Worm (Caenorhabditis elegans) whole organism, young adult: ENCODE data around the gene F23D12.4.
A peak's percentile ranks its signal among the peaks of the same experiment; 100 is the strongest.

Source experiments
- B0019.2 ChIP-seq: fragments of 200-800 bp; sonication (Bioruptor generic); conservative IDR thresholded peaks from 2 replicates; pipeline ENCODE4 v1.3.6; 2022; ENCODE audit warnings: missing genetic modification reagents, missing genetic modification characterization, missing compliant biosample characterization
- B0261.1 ChIP-seq: sonication (generic microtip); optimal IDR thresholded peaks from 2 replicates; lab custom pipeline; 2016; ENCODE audit warnings: mild to moderate bottlenecking, missing genetic modification characterization, moderate library complexity, missing compliant biosample characterization
- C06A6.2 ChIP-seq: fragments of 200-800 bp; sonication (Bioruptor generic); conservative IDR thresholded peaks from 2 replicates; pipeline ENCODE4 v1.3.6; 2022; ENCODE audit warnings: missing genetic modification characterization, missing compliant biosample characterization
- C17E4.6 ChIP-seq: fragments of 200-800 bp; sonication (Bioruptor generic); IDR thresholded peaks from 2 replicates; pipeline ENCODE4 v1.3.6; 2022; ENCODE audit warnings: missing genetic modification reagents, missing genetic modification characterization, missing compliant biosample characterization
- D2030.7 ChIP-seq: fragments of 200-800 bp; sonication (Bioruptor generic); IDR thresholded peaks from 2 replicates; pipeline ENCODE4 v1.3.6; 2022; ENCODE audit warnings: missing genetic modification reagents, missing genetic modification characterization, missing compliant biosample characterization
- F52B5.7 ChIP-seq: sonication (generic microtip); optimal IDR thresholded peaks from 2 replicates; lab custom pipeline; 2016; ENCODE audit warnings: mild to moderate bottlenecking, missing genetic modification characterization, missing compliant biosample characterization
- F57C9.4 ChIP-seq: sonication (generic microtip); optimal IDR thresholded peaks from 2 replicates; lab custom pipeline; 2017; ENCODE audit warnings: mild to moderate bottlenecking, missing genetic modification characterization, missing compliant biosample characterization
- T07F8.4 ChIP-seq: sonication (generic microtip); optimal IDR thresholded peaks from 2 replicates; lab custom pipeline; 2016; ENCODE audit warnings: mild to moderate bottlenecking, missing genetic modification characterization, moderate library complexity, missing compliant biosample characterization
- T26A5.8 ChIP-seq: sonication (generic microtip); optimal IDR thresholded peaks from 2 replicates; lab custom pipeline; 2016; ENCODE audit warnings: missing genetic modification characterization, missing compliant biosample characterization
- Y95B8A.8 ChIP-seq: fragments of 200-800 bp; sonication (Bioruptor generic); IDR thresholded peaks from 2 replicates; pipeline ENCODE4 v1.3.6; 2022; ENCODE audit warnings: missing genetic modification reagents, missing genetic modification characterization, missing compliant biosample characterization
- ZK185.1 ChIP-seq: sonication (generic microtip); optimal IDR thresholded peaks from 2 replicates; lab custom pipeline; 2016; ENCODE audit warnings: mild to moderate bottlenecking, missing genetic modification characterization, missing compliant biosample characterization; ENCODE audit not compliant: poor library complexity, severe bottlenecking
- athp-1 ChIP-seq: sonication (generic microtip); optimal IDR thresholded peaks from 2 replicates; lab custom pipeline; 2017; ENCODE audit warnings: mild to moderate bottlenecking, missing genetic modification characterization, missing compliant biosample characterization
- attf-3 ChIP-seq: fragments of 200-800 bp; sonication (Bioruptor generic); conservative IDR thresholded peaks from 2 replicates; pipeline ENCODE4 v1.3.6; 2022; ENCODE audit warnings: missing genetic modification reagents, missing genetic modification characterization, missing compliant biosample characterization
- ceh-79 ChIP-seq: sonication (generic microtip); optimal IDR thresholded peaks from 2 replicates; lab custom pipeline; 2017; ENCODE audit warnings: mild to moderate bottlenecking, missing genetic modification characterization, missing compliant biosample characterization
- ceh-91 ChIP-seq: fragments of 200-800 bp; sonication (Bioruptor generic); IDR thresholded peaks from 2 replicates; pipeline ENCODE4 v1.3.6; 2022; ENCODE audit warnings: missing genetic modification reagents, missing genetic modification characterization, missing compliant biosample characterization
- chd-7 ChIP-seq: sonication (generic microtip); optimal IDR thresholded peaks from 2 replicates; lab custom pipeline; 2016; ENCODE audit warnings: mild to moderate bottlenecking, missing genetic modification characterization, moderate library complexity, missing compliant biosample characterization
- egrh-3 ChIP-seq: fragments of 200-800 bp; sonication (Bioruptor generic); IDR thresholded peaks from 2 replicates; pipeline ENCODE4 v1.3.6; 2022; ENCODE audit warnings: missing genetic modification reagents, missing genetic modification characterization, missing compliant biosample characterization
- ekl-4 ChIP-seq: fragments of 200-800 bp; sonication (Bioruptor generic); IDR thresholded peaks from 2 replicates; pipeline ENCODE4 v1.3.6; 2022; ENCODE audit warnings: missing genetic modification reagents, missing genetic modification characterization, missing compliant biosample characterization
- ets-4 ChIP-seq: fragments of 200-800 bp; sonication (Bioruptor generic); optimal IDR thresholded peaks from 2 replicates; lab custom pipeline; 2018; ENCODE audit warnings: mild to moderate bottlenecking, missing genetic modification characterization, missing compliant biosample characterization
- fkh-3 ChIP-seq: sonication (generic microtip); optimal IDR thresholded peaks from 2 replicates; lab custom pipeline; 2016; ENCODE audit warnings: mild to moderate bottlenecking, missing genetic modification characterization, missing compliant biosample characterization
- gei-17 ChIP-seq: fragments of 200-800 bp; sonication (Bioruptor generic); optimal IDR thresholded peaks from 2 replicates; lab custom pipeline; 2018; ENCODE audit warnings: mild to moderate bottlenecking, missing genetic modification characterization, missing compliant biosample characterization
- hlh-26 ChIP-seq: fragments of 200-800 bp; sonication (Bioruptor generic); conservative IDR thresholded peaks from 2 replicates; pipeline ENCODE4 v1.3.6; 2022; ENCODE audit warnings: missing genetic modification reagents, missing genetic modification characterization, missing compliant biosample characterization
- hmg-1.2 ChIP-seq: fragments of 200-800 bp; sonication (Bioruptor generic); IDR thresholded peaks from 2 replicates; pipeline ENCODE4 v1.3.6; 2022; ENCODE audit warnings: missing genetic modification reagents, missing genetic modification characterization, missing compliant biosample characterization
- hsf-1 ChIP-seq: fragments of 200-800 bp; sonication (Bioruptor generic); IDR thresholded peaks from 2 replicates; pipeline ENCODE4 v1.3.6; 2022; ENCODE audit warnings: missing genetic modification reagents, missing genetic modification characterization, missing compliant biosample characterization
- let-607 ChIP-seq, 2 experiments: fragments of 200-800 bp in 1 of 2; sonication (Bioruptor generic) in 1 of 2; sonication (generic microtip) in 1 of 2; optimal IDR thresholded peaks; 2 replicates each; lab custom pipeline; 2016 to 2018; ENCODE audit warnings: mild to moderate bottlenecking in 2 of 2, missing compliant biosample characterization in 2 of 2, missing genetic modification characterization in 2 of 2, moderate library complexity in 2 of 2, missing genotype in 1 of 2
- madf-10 ChIP-seq: sonication (generic microtip); optimal IDR thresholded peaks from 2 replicates; lab custom pipeline; 2016; ENCODE audit warnings: mild to moderate bottlenecking, missing genetic modification characterization, missing compliant biosample characterization
- nfyb-1 ChIP-seq: fragments of 200-800 bp; sonication (Bioruptor generic); IDR thresholded peaks from 2 replicates; pipeline ENCODE4 v1.3.6; 2022; ENCODE audit warnings: missing genetic modification reagents, missing genetic modification characterization, missing compliant biosample characterization
- nhr-120 ChIP-seq: fragments of 200-800 bp; sonication (Bioruptor generic); IDR thresholded peaks from 2 replicates; pipeline ENCODE4 v1.3.6; 2022; ENCODE audit warnings: missing genetic modification characterization, missing compliant biosample characterization
- pha-4 ChIP-seq: fragments of 150-350 bp; sonication (generic microtip); optimal IDR thresholded peaks from 2 replicates; lab custom pipeline; 2014; ENCODE audit warnings: missing biosample characterization, missing genetic modification reagents, missing genetic modification characterization
- rcor-1 ChIP-seq: fragments of 200-800 bp; sonication (Bioruptor generic); IDR thresholded peaks from 2 replicates; pipeline ENCODE4 v1.3.6; 2022; ENCODE audit warnings: missing genetic modification reagents, missing genetic modification characterization, missing compliant biosample characterization
- snpc-1.3 ChIP-seq: sonication (generic microtip); optimal IDR thresholded peaks from 2 replicates; lab custom pipeline; 2017; ENCODE audit warnings: missing genetic modification characterization, mild to moderate bottlenecking, missing compliant biosample characterization, antibody characterized with exemption, moderate library complexity, missing genotype, missing genetic modification reagents; ENCODE audit not compliant: insufficient read depth
- snpc-4 ChIP-seq, 5 experiments: fragments of 150-350 bp in 1 of 5; sonication (generic microtip) in 4 of 5; optimal IDR thresholded peaks; 2 replicates each; lab custom pipeline; 2014 to 2018; ENCODE audit warnings: missing genetic modification characterization in 5 of 5, missing biosample characterization in 3 of 5, antibody characterized with exemption in 2 of 5, mild to moderate bottlenecking in 2 of 5, missing compliant biosample characterization in 2 of 5, missing genotype in 2 of 5, moderate library complexity in 2 of 5, missing genetic modification reagents in 1 of 5
- unc-130 ChIP-seq: sonication (generic microtip); optimal IDR thresholded peaks from 2 replicates; lab custom pipeline; 2016; ENCODE audit warnings: missing genetic modification reagents, missing genetic modification characterization, missing compliant biosample characterization
- xnd-1 ChIP-seq: sonication (generic microtip); optimal IDR thresholded peaks from 2 replicates; lab custom pipeline; 2016; ENCODE audit warnings: missing genotype, missing genetic modification reagents, missing genetic modification characterization, missing compliant biosample characterization
- zfh-2 ChIP-seq: fragments of 200-800 bp; sonication (Bioruptor generic); conservative IDR thresholded peaks from 2 replicates; pipeline ENCODE4 v1.3.6; 2022; ENCODE audit warnings: missing genetic modification reagents, missing genetic modification characterization, missing compliant biosample characterization
- zim-3 ChIP-seq: sonication (generic microtip); optimal IDR thresholded peaks from 2 replicates; lab custom pipeline; 2017; ENCODE audit warnings: mild to moderate bottlenecking, missing genetic modification characterization, moderate library complexity, missing compliant biosample characterization
- ztf-25 ChIP-seq: fragments of 200-800 bp; sonication (Bioruptor generic); IDR thresholded peaks from 2 replicates; pipeline ENCODE4 v1.3.6; 2022; ENCODE audit warnings: missing genetic modification reagents, missing genetic modification characterization, missing compliant biosample characterization
- ztf-26 ChIP-seq: sonication (generic microtip); optimal IDR thresholded peaks from 2 replicates; lab custom pipeline; 2017; ENCODE audit warnings: missing genetic modification characterization, missing compliant biosample characterization

F23D12.4 gene

ce11 chrX:14480248-14480647 lies 35.4 kb downstream of the F23D12.4 start, which contains the start of gene gfi-3 (continued):
- TF ChIP-seq hlh-26 (GFP tag; lab: Robert Waterston, UW), result no peak
- no peak for TF ChIP-seq ztf-25 (GFP tag; lab: Robert Waterston, UW)
- no peak for TF ChIP-seq fkh-3
- TF ChIP-seq C06A6.2 (GFP tag; lab: Robert Waterston, UW), result 0 out of 2 replicates have a peak, but pooled peaks have one; percentile 33
- peak; percentile 79 for TF ChIP-seq hmg-1.2 (GFP tag; lab: Robert Waterston, UW)
- 0 out of 2 replicates have a peak, but pooled peaks have one; percentile 50 for TF ChIP-seq nfyb-1
- no peak for TF ChIP-seq athp-1 (tag; lab: Kevin White, UChicago)
- TF ChIP-seq snpc-1.3 (tag; lab: Kevin White, UChicago), result no peak
- TF ChIP-seq unc-130 (GFP tag; lab: Kevin White, UChicago), result no peak
- no peak for TF ChIP-seq ekl-4
- no peak for TF ChIP-seq hsf-1 (GFP tag; lab: Robert Waterston, UW)
- peak; percentile 32 for TF ChIP-seq B0261.1 (tag; lab: Kevin White, UChicago)
- TF ChIP-seq zim-3 (tag; lab: Kevin White, UChicago), result no peak
- no peak for TF ChIP-seq ceh-91 (GFP tag; lab: Robert Waterston, UW)
- peak; percentile 35 for TF ChIP-seq gei-17 (GFP tag; lab: Kevin White, UChicago)
- TF ChIP-seq xnd-1, result no peak
- TF ChIP-seq F57C9.4 (tag; lab: Kevin White, UChicago), result no peak
- peak in 1 of 2 experiments; percentile 11 for TF ChIP-seq let-607 (tag; optimal IDR thresholded peaks at IDR 0.05; lab: Kevin White, UChicago)
- TF ChIP-seq rcor-1 (GFP tag; lab: Robert Waterston, UW), result 0 out of 2 replicates have a peak, but pooled peaks have one; percentile 32
- peak; percentile 65 for TF ChIP-seq ZK185.1 (tag; lab: Kevin White, UChicago)
- no peak for TF ChIP-seq pha-4 (tag; lab: Kevin White, UChicago)
- no peak for TF ChIP-seq T07F8.4
- no peak for TF ChIP-seq ets-4
- peak; percentile 39 for TF ChIP-seq ztf-26 (tag; lab: Kevin White, UChicago)
- no peak for TF ChIP-seq Y95B8A.8
- peak; percentile 25 for TF ChIP-seq madf-10
- TF ChIP-seq chd-7 (tag; lab: Kevin White, UChicago), result no peak
- TF ChIP-seq attf-3 (GFP tag; lab: Robert Waterston, UW), result no peak
- no peak for TF ChIP-seq T26A5.8 (tag; lab: Kevin White, UChicago)
- TF ChIP-seq B0019.2 (GFP tag; lab: Robert Waterston, UW), result no peak
- TF ChIP-seq F52B5.7 (tag; lab: Kevin White, UChicago), result no peak
- no peak for TF ChIP-seq D2030.7
- TF ChIP-seq ceh-79 (tag; lab: Kevin White, UChicago), result no peak
- no peak for TF ChIP-seq nhr-120 (GFP tag; lab: Robert Waterston, UW)

DNA sequence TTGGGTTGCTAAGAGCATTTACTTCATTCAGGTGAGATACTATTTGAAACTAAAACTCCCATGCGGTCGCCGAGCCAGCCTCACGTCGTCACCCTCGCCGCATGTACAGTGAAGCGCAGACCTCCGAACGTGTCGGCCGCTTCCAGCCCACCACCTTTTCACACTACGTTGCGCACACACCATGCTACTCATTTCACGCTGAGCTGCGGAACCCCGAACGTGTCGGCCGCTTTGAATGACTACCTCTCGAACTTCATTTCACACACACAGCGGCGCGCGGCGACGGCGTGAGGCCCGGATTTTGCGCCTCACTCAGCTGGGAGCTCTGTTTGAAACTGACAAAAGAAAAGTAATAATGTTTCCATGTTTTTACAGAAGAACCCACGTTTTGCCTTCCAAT lies 36.8 kb downstream of the F23D12.4 start:
- TF ChIP-seq zfh-2 (GFP tag; lab: Robert Waterston, UW) (peak; percentile 78), athp-1 (tag; lab: Kevin White, UChicago) (no peak), egrh-3 (peak; percentile 50; the same call in 1 of the 2 replicates), C17E4.6 (GFP tag; lab: Robert Waterston, UW) (no peak), snpc-4 (GFP tag; optimal IDR thresholded peaks at IDR 0.05; lab: Kevin White, UChicago) (no peak), snpc-4 (tag; optimal IDR thresholded peaks at IDR 0.05; lab: Kevin White, UChicago) (peak in 3 of 4 experiments; percentile 32 to 88 (median 82))
